Fruit fly (Drosophila melanogaster): ENCODE measurements around the gene capt.

Gene capt

dm6 chr2L:1207432-1207831 lies 49.4 kb upstream of the capt start (continued):
- TF ChIP-seq abd-A (tag; optimal IDR thresholded peaks at IDR 0.05) (no peak), Spps (tag; optimal IDR thresholded peaks at IDR 0.05) (no peak), CG14667 (GFP tag; IDR thresholded peaks at IDR 0.05) (peak; percentile 28; the same call in 1 of the 2 replicates), CG14860 (GFP tag; IDR thresholded peaks at IDR 0.05; ENCODE audit: partially characterized antibody) (no peak), CG2875 (GFP tag; optimal IDR thresholded peaks at IDR 0.05) (peak; percentile 5), CG2889 (GFP tag; IDR thresholded peaks at IDR 0.05) (peak; percentile 57; the same call in 1 of the 3 replicates), CG10267 (tag; optimal IDR thresholded peaks at IDR 0.05) (no peak), sima (GFP tag; optimal IDR thresholded peaks at IDR 0.05) (no peak), CG32767 (GFP tag; IDR thresholded peaks at IDR 0.05) (peak; percentile 62), CG12942 (GFP tag; optimal IDR thresholded peaks at IDR 0.05) (peak; percentile 10), gce (GFP tag; IDR thresholded peaks at IDR 0.05) (0 out of 3 replicates have a peak, but pooled peaks have one; percentile 36), jing (GFP tag; optimal IDR thresholded peaks at IDR 0.05) (no peak), Atf6 (GFP tag; IDR thresholded peaks at IDR 0.05) (peak; percentile 77), chinmo (GFP tag; IDR thresholded peaks at IDR 0.05; ENCODE audit: partially characterized antibody) (no peak), Pdp1 (GFP tag; optimal IDR thresholded peaks at IDR 0.05) (peak in 1 of 2 experiments; percentile 20), Optix (GFP tag; IDR thresholded peaks at IDR 0.05) (peak; percentile 54; the same call in 1 of the 3 replicates), CG1647 (GFP tag; optimal IDR thresholded peaks at IDR 0.05) (no peak), CG11723 (GFP tag; optimal IDR thresholded peaks at IDR 0.05) (no peak), CG8359 (GFP tag; optimal IDR thresholded peaks at IDR 0.05; ENCODE audit: borderline replicate concordance) (no peak), CG3847 (GFP tag; IDR thresholded peaks at IDR 0.05) (peak; percentile 57; the same call in 1 of the 2 replicates), Dfd (GFP tag; optimal IDR thresholded peaks at IDR 0.05) (no peak), CG8281 (tag; optimal IDR thresholded peaks at IDR 0.05) (no peak), sens (GFP tag) (peak; percentile 23), CG8478 (optimal IDR thresholded peaks at IDR 0.05) (no peak), CG13624 (GFP tag; optimal IDR thresholded peaks at IDR 0.05) (no peak), repo (GFP tag; optimal IDR thresholded peaks at IDR 0.05) (no peak), CG15514 (GFP tag; optimal IDR thresholded peaks at IDR 0.05) (peak; percentile 50), emc (GFP tag; optimal IDR thresholded peaks at IDR 0.05) (no peak), Xbp1 (GFP tag; optimal IDR thresholded peaks at IDR 0.05) (peak; percentile 67), crp (GFP tag; optimal IDR thresholded peaks at IDR 0.05) (no peak), Eip74EF (GFP tag; optimal IDR thresholded peaks at IDR 0.05) (no peak), luna (GFP tag; optimal IDR thresholded peaks at IDR 0.05) (no peak), CG10274 (GFP tag; optimal IDR thresholded peaks at IDR 0.05) (no peak), sna (GFP tag; IDR thresholded peaks at IDR 0.05; ENCODE audit: partially characterized antibody) (no peak), CG8290 (GFP tag; optimal IDR thresholded peaks at IDR 0.05) (no peak), CG8290 (tag; optimal IDR thresholded peaks at IDR 0.05) (peak in 1 of 2 experiments; percentile 43), bowl (GFP tag; IDR thresholded peaks at IDR 0.05) (no peak), chn (GFP tag; optimal IDR thresholded peaks at IDR 0.05) (peak; percentile 15), lmd (GFP tag; IDR thresholded peaks at IDR 0.05) (peak; percentile 70; the same call in 1 of the 2 replicates), CG4707 (GFP tag; optimal IDR thresholded peaks at IDR 0.05) (no peak), CG16813 (GFP tag; IDR thresholded peaks at IDR 0.05; ENCODE audit: partially characterized antibody) (no peak), hb (GFP tag; IDR thresholded peaks at IDR 0.05; ENCODE audit: partially characterized antibody) (no peak), ttk (GFP tag; IDR thresholded peaks at IDR 0.05) (0 out of 2 replicates have a peak, but pooled peaks have one; percentile 19), HmgZ (tag; optimal IDR thresholded peaks at IDR 0.05) (peak; percentile 29), slp2 (GFP tag; optimal IDR thresholded peaks at IDR 0.05) (no peak), CG13123 (GFP tag; optimal IDR thresholded peaks at IDR 0.05) (no peak), HLH4C (GFP tag; IDR thresholded peaks at IDR 0.05; ENCODE audit: partially characterized antibody) (no peak), CG7556 (GFP tag; optimal IDR thresholded peaks at IDR 0.05) (peak; percentile 69), CG11695 (GFP tag; IDR thresholded peaks at IDR 0.05) (peak; percentile 61; the same call in 1 of the 3 replicates), ro (GFP tag; IDR thresholded peaks at IDR 0.05) (no peak), NK7.1 (GFP tag; optimal IDR thresholded peaks at IDR 0.05) (no peak)
